Worm (Caenorhabditis elegans): ENCODE results near the gene T21D12.14.

T21D12.14 gene

ce11 chrIV:322497-322896 is 34.6 kb upstream of the T21D12.14 start, which contains the start of gene grl-26 (continued):
- no peak for TF ChIP-seq lin-15B (tag; optimal IDR thresholded peaks at IDR 0.05)
- TF ChIP-seq ama-1 (optimal IDR thresholded peaks at IDR 0.05) = no peak
- no peak for TF ChIP-seq R02D3.7 (tag; optimal IDR thresholded peaks at IDR 0.05)
- peak; percentile 61 for TF ChIP-seq rbr-2 (tag; optimal IDR thresholded peaks at IDR 0.05)
- peak; percentile 83; the same call in 1 of the 2 replicates for TF ChIP-seq pha-4 (GFP tag; IDR thresholded peaks at IDR 0.05)
- TF ChIP-seq pha-4 (tag; optimal IDR thresholded peaks at IDR 0.05) = no peak
- TF ChIP-seq skn-1 (tag; optimal IDR thresholded peaks at IDR 0.05) = no peak
- TF ChIP-seq unc-62 (GFP tag; optimal IDR thresholded peaks at IDR 0.05 in 1 of 2) = no peak
- TF ChIP-seq unc-62 (tag; optimal IDR thresholded peaks at IDR 0.05) = no peak
- peak; percentile 55; the same call in 1 of the 2 replicates for TF ChIP-seq mdt-29 (GFP tag; IDR thresholded peaks at IDR 0.05)
- TF ChIP-seq ctbp-1 (GFP tag; IDR thresholded peaks at IDR 0.05) = peak; percentile 83
- TF ChIP-seq cey-2 (tag; optimal IDR thresholded peaks at IDR 0.05; ENCODE audit: borderline replicate concordance, insufficient read depth) = no peak
- no peak for TF ChIP-seq snpc-4 (tag; optimal IDR thresholded peaks at IDR 0.05)
- peak; percentile 72 for TF ChIP-seq spr-3 (GFP tag; optimal IDR thresholded peaks at IDR 0.05)
- peak; percentile 55 for TF ChIP-seq F49E8.2 (tag; optimal IDR thresholded peaks at IDR 0.05; ENCODE audit: borderline replicate concordance)

- TF ChIP-seq dmd-6 (GFP tag; IDR thresholded peaks at IDR 0.05) = peak; percentile 26; the same call in 1 of the 2 replicates
- TF ChIP-seq ZK546.5 (tag; optimal IDR thresholded peaks at IDR 0.05) = no peak
- TF ChIP-seq pqm-1 (tag; optimal IDR thresholded peaks at IDR 0.05) = peak; percentile 79
- no peak for TF ChIP-seq cey-2 (tag; optimal IDR thresholded peaks at IDR 0.05; ENCODE audit: borderline replicate concordance, insufficient read depth)
- TF ChIP-seq jun-1 (tag; optimal IDR thresholded peaks at IDR 0.05) = no peak
- TF ChIP-seq dve-1 (tag; optimal IDR thresholded peaks at IDR 0.05; ENCODE audit: insufficient read depth) = peak; percentile 24
- TF ChIP-seq daf-16 (GFP tag; optimal IDR thresholded peaks at IDR 0.05) = no peak
- TF ChIP-seq daf-16 (tag; optimal IDR thresholded peaks at IDR 0.05) = peak; percentile 60
- TF ChIP-seq nhr-28 (tag; optimal IDR thresholded peaks at IDR 0.05) = peak; percentile 46
Observed at ce11 chrIV:320380-320779, 32.5 kb upstream of the T21D12.14 start, which contains the start of gene dsc-4. Gene dsc-4 (minus strand): TSS chrIV:320544.

ce11 chrIV:319654-320053 is 31.7 kb upstream of the T21D12.14 start:
- TF ChIP-seq daf-16 (GFP tag; optimal IDR thresholded peaks at IDR 0.05) (no peak), daf-16 (tag; optimal IDR thresholded peaks at IDR 0.05) (peak; percentile 90), dve-1 (tag; optimal IDR thresholded peaks at IDR 0.05; ENCODE audit: insufficient read depth) (peak; percentile 0), unc-130 (GFP tag; optimal IDR thresholded peaks at IDR 0.05) (no peak)

- TF ChIP-seq unc-62 (GFP tag; optimal IDR thresholded peaks at IDR 0.05 in 1 of 2) (peak in 1 of 2 experiments; percentile 15), unc-62 (tag; optimal IDR thresholded peaks at IDR 0.05) (no peak), lin-13 (GFP tag; optimal IDR thresholded peaks at IDR 0.05) (no peak)
Observed at ce11 chrIV:314475-314874, 26.5 kb upstream of the T21D12.14 start.

- TF ChIP-seq ces-1 (GFP tag; optimal IDR thresholded peaks at IDR 0.05) = no peak
- TF ChIP-seq dpl-1 (GFP tag; optimal IDR thresholded peaks at IDR 0.05) = no peak
Observed at ce11 chrIV:313615-314014, 25.7 kb upstream of the T21D12.14 start, which contains the start of gene snai-1. Gene snai-1 (minus strand): TSS chrIV:313715.

- TF ChIP-seq dmd-9 (GFP tag; IDR thresholded peaks at IDR 0.05) = no peak
- peak; percentile 18 for TF ChIP-seq nhr-28 (tag; optimal IDR thresholded peaks at IDR 0.05)
- no peak for TF ChIP-seq arid-1 (GFP tag; conservative IDR thresholded peaks at IDR 0.05)
- peak; percentile 80 for TF ChIP-seq hlh-30 (tag; optimal IDR thresholded peaks at IDR 0.05; ENCODE audit: insufficient read depth)
- no peak for TF ChIP-seq hmg-1.1 (GFP tag; IDR thresholded peaks at IDR 0.05)
- no peak for TF ChIP-seq mdt-29 (GFP tag; IDR thresholded peaks at IDR 0.05)
- TF ChIP-seq egl-27 (tag; optimal IDR thresholded peaks at IDR 0.05) = no peak
- TF ChIP-seq nhr-41 (GFP tag; IDR thresholded peaks at IDR 0.05) = no peak
- peak in 1 of 2 experiments; percentile 62 for TF ChIP-seq mdl-1 (tag; optimal IDR thresholded peaks at IDR 0.05)
- TF ChIP-seq T20F7.1 (GFP tag; optimal IDR thresholded peaks at IDR 0.05) = peak; percentile 41
- TF ChIP-seq zip-11 (GFP tag; IDR thresholded peaks at IDR 0.05) = no peak
- TF ChIP-seq Y48G9A.11 (GFP tag; IDR thresholded peaks at IDR 0.05) = no peak
- no peak for TF ChIP-seq D1046.2 (GFP tag; IDR thresholded peaks at IDR 0.05)
- TF ChIP-seq madf-5 (GFP tag; IDR thresholded peaks at IDR 0.05) = no peak
- TF ChIP-seq ces-1 (GFP tag; optimal IDR thresholded peaks at IDR 0.05) = no peak
- TF ChIP-seq lin-1 (GFP tag; IDR thresholded peaks at IDR 0.05) = no peak
- no peak for TF ChIP-seq daf-8 (GFP tag; IDR thresholded peaks at IDR 0.05)
- TF ChIP-seq nhr-102 (tag; optimal IDR thresholded peaks at IDR 0.05) = no peak
Observed at ce11 chrIV:309526-309925, 21.6 kb upstream of the T21D12.14 start.
